Fruit fly (Drosophila melanogaster) whole organism, pupa: Measurements from ENCODE around the gene mkg-p.

Experiments used
- CG12605 ChIP-seq: fragments of 200-800 bp; sonication (Bioruptor generic); IDR thresholded peaks from 2 replicates; pipeline ENCODE4 v1.3.6; 2022; ENCODE audit warnings: missing biosample characterization, missing genetic modification characterization
- Snoo ChIP-seq: fragments of 200-800 bp; sonication (Bioruptor generic); optimal IDR thresholded peaks from 3 replicates; lab custom pipeline; 2017; ENCODE audit warnings: missing biosample characterization, mild to moderate bottlenecking, missing genetic modification characterization, inconsistent platforms

DNA sequence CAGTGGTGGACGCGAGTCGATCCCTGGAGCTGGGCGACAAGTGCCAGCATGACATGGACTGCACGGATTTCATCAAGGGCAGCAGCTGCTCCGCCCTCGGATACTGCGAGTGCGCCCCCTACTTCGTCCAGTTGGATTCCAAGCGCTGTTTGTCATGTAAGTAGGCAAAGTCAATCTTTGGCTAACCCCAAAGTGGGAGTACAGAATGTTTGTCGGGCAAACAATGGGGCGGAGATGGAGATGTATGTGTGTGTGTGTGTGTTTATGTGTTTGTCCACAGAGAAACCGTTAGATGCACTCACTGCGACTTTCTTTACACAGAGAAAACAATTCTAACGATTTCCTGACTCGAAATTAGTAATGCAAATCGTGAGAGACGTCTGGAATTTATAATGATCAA, 25.9 kb downstream of the mkg-p start:
- TF ChIP-seq Snoo (tag; lab: Kevin White, UChicago), result no peak
- TF ChIP-seq CG12605, result no peak
